Worm (Caenorhabditis elegans) whole organism, early embryonic: ENCODE measurements around the gene C15H7.3.

Source experiments
- B0310.2 ChIP-seq: sonication (generic microtip); optimal IDR thresholded peaks from 2 replicates; lab custom pipeline; 2016; ENCODE audit warnings: mild to moderate bottlenecking, missing genetic modification characterization, missing compliant biosample characterization
- aly-1 ChIP-seq: sonication (generic microtip); optimal IDR thresholded peaks from 2 replicates; lab custom pipeline; 2016; ENCODE audit warnings: missing genetic modification characterization, missing compliant biosample characterization
- ama-1 ChIP-seq: fragments of 150-350 bp; optimal IDR thresholded peaks from 2 replicates; lab custom pipeline; 2014
- flt-1 ChIP-seq: fragments of 200-800 bp; sonication (Bioruptor generic); IDR thresholded peaks from 2 replicates; pipeline ENCODE4 v1.3.6; 2022; ENCODE audit warnings: missing genetic modification characterization, missing compliant biosample characterization
- hmbx-1 ChIP-seq: sonication (generic microtip); optimal IDR thresholded peaks from 2 replicates; lab custom pipeline; 2016; ENCODE audit warnings: mild to moderate bottlenecking, missing genetic modification characterization, missing compliant biosample characterization
- hmg-4 ChIP-seq: fragments of 200-800 bp; sonication (Bioruptor generic); optimal IDR thresholded peaks from 2 replicates; lab custom pipeline; 2018; ENCODE audit warnings: mild to moderate bottlenecking, missing genetic modification characterization, missing compliant biosample characterization
- hnd-1 ChIP-seq: sonication (generic microtip); optimal IDR thresholded peaks from 2 replicates; lab custom pipeline; 2016; ENCODE audit warnings: missing genetic modification characterization, missing compliant biosample characterization
- sea-1 ChIP-seq: fragments of 200-800 bp; sonication (Bioruptor generic); conservative IDR thresholded peaks from 2 replicates; pipeline ENCODE4 v1.3.6; 2022; ENCODE audit warnings: missing genetic modification characterization, missing compliant biosample characterization
- tbx-37 ChIP-seq: fragments of 200-800 bp; sonication (Bioruptor generic); conservative IDR thresholded peaks from 2 replicates; pipeline ENCODE4 v1.3.6; 2022; ENCODE audit warnings: missing genetic modification reagents, missing genetic modification characterization, missing compliant biosample characterization

DNA sequence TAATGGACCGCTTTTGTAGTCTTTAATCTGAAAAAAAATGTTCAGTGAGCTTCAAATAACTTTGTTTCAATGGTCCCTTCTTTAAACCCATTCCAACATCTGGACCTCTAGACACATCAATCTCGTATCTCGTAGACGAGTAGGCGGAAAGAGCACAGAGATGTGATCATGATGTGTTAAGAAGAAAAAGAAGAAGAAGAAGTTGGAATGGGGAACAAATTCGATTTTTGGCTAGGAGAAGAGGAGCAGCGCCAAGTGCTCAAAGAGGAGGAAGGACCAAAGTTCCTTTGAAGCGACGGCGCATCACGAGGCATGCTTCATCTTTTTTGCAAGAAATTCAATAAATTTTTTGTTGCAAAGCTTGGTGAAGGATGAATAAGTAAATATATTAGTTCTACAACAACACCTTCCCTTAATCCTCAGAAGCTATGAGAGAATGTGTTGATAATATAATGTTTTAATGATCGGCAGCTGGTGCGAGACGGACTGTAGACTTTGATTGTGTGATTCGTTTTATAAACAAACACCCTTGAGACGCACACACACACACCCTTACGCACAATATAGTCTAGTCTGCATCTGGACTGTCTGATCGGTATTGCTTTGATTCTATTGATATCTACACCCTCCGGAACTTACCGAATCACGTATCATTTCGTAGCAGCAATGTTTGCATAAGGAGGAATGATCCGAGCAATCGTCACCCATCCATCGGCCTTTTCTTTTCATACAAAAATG is 12.9 kb upstream of the C15H7.3 start:
- TF ChIP-seq ama-1 (lab: Kevin White, UChicago) (no peak), hnd-1 (tag; lab: Kevin White, UChicago) (no peak), sea-1 (no peak), hmbx-1 (tag; lab: Kevin White, UChicago) (no peak), B0310.2 (tag; lab: Kevin White, UChicago) (no peak), hmg-4 (GFP tag; lab: Kevin White, UChicago) (no peak), tbx-37 (GFP tag; lab: Robert Waterston, UW) (no peak), flt-1 (no peak), aly-1 (no peak)
